Fruit fly (Drosophila melanogaster): ENCODE results near the gene Pgk.

The Pgk gene

DNA sequence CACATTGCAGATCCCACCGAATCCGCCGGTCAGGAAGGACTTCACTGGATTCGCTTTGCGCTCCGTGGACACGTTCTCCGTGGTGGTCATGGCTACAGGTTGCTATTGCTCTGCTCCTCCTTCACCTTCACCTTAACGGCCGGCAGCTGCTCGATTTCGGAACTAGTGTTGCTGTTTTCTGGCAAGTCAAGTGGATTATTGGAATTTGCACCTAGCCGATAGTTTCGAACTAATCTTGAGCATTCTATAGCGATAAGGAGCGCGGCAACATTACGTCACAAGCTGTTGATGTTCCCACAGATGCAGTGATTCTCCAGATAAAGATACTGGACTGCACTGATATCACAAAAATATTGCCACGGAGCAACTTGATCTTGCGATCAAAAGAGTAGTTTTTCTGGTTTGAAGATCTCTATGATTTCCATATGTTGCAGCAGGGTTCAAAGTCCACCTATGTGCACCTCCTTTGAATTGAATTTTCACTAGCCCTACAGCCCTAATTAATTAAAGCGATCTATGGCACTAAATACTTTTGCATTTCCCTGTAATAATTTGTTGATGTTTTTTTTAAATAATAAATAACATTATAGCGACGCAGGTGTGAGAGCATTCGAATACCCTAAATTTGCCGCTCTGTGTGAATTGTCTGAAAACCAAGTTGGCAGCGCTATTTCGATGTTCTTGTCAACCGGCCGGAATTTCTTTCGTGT, 16.8 kb upstream of the Pgk start, which contains the start of the genes colt and HINT1 (continued):
- TF ChIP-seq cyc (GFP tag; optimal IDR thresholded peaks at IDR 0.05) (peak; percentile 37), CG9139 (GFP tag; optimal IDR thresholded peaks at IDR 0.05) (peak; percentile 98), CG3919 (GFP tag; optimal IDR thresholded peaks at IDR 0.05) (peak; percentile 77), eg (GFP tag; IDR thresholded peaks at IDR 0.05) (peak; percentile 60; the same call in 1 of the 3 replicates), CG6792 (GFP tag; optimal IDR thresholded peaks at IDR 0.05) (no peak), CG32006 (GFP tag; optimal IDR thresholded peaks at IDR 0.05) (peak; percentile 64), Hr39 (GFP tag; optimal IDR thresholded peaks at IDR 0.05) (no peak), Smox (GFP tag; optimal IDR thresholded peaks at IDR 0.05) (no peak), CG4318 (GFP tag; optimal IDR thresholded peaks at IDR 0.05) (no peak)

DNA sequence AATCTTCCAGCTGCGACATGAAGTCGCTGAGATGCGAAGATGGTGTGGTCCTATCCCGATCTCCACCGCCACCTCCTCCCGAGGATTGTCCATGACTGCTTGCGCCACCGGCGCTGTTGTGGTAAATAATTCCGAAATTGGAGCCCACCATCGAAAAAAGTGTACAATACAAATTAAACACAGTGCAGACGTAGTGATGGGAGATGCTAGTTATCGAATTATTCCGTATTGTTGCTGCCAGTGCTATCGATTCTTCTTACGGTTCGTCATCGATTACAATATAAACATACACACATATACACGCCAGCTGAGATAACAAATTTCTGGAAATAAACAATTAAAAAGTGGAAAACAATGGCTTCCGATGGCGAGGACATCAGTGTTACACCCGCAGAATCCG, 14.8 kb upstream of the Pgk start, which contains the start of the genes Taf10b and Taf10:
Taf10b (minus strand) TSS at position 219 of the 400 bp plus-strand sequence.
Taf10 (plus strand) TSS at position 264 of the 400 bp plus-strand sequence.
- TF ChIP-seq CG10631 (GFP tag; optimal IDR thresholded peaks at IDR 0.05): no peak
- no peak for TF ChIP-seq CG9139 (GFP tag; optimal IDR thresholded peaks at IDR 0.05)
- TF ChIP-seq CG11902 (GFP tag; optimal IDR thresholded peaks at IDR 0.05): no peak
- peak; percentile 99 for TF ChIP-seq CG1621 (tag; optimal IDR thresholded peaks at IDR 0.05)
- no peak for TF ChIP-seq spab (GFP tag; optimal IDR thresholded peaks at IDR 0.05)
- TF ChIP-seq CG8632 (GFP tag; optimal IDR thresholded peaks at IDR 0.05): no peak
- TF ChIP-seq CG15336 (GFP tag; IDR thresholded peaks at IDR 0.05): no peak
- TF ChIP-seq eg (GFP tag; IDR thresholded peaks at IDR 0.05): no peak
- no peak for TF ChIP-seq acj6 (GFP tag; optimal IDR thresholded peaks at IDR 0.05)
- TF ChIP-seq CG6163 (GFP tag; IDR thresholded peaks at IDR 0.05): 0 out of 3 replicates have a peak, but pooled peaks have one; percentile 23
- TF ChIP-seq Eip75B (GFP tag; optimal IDR thresholded peaks at IDR 0.05): no peak
- TF ChIP-seq CG4318 (GFP tag; optimal IDR thresholded peaks at IDR 0.05): no peak
- no peak for TF ChIP-seq CG8119 (GFP tag; IDR thresholded peaks at IDR 0.05)
- TF ChIP-seq CG6276 (GFP tag; optimal IDR thresholded peaks at IDR 0.05): no peak
- no peak for TF ChIP-seq cyc (GFP tag; optimal IDR thresholded peaks at IDR 0.05)
- no peak for TF ChIP-seq dac (GFP tag; optimal IDR thresholded peaks at IDR 0.05)
- TF ChIP-seq fkh (GFP tag; optimal IDR thresholded peaks at IDR 0.05): peak; percentile 88
- no peak for TF ChIP-seq CG3032 (tag; optimal IDR thresholded peaks at IDR 0.05)
- no peak for TF ChIP-seq CG16779 (tag; optimal IDR thresholded peaks at IDR 0.05)
- TF ChIP-seq Sox14 (GFP tag; optimal IDR thresholded peaks at IDR 0.05): peak; percentile 37
- TF ChIP-seq esn (GFP tag; optimal IDR thresholded peaks at IDR 0.05): peak; percentile 37
- TF ChIP-seq CG6808 (GFP tag; optimal IDR thresholded peaks at IDR 0.05): no peak
- no peak for TF ChIP-seq CG8319 (GFP tag; optimal IDR thresholded peaks at IDR 0.05)
- no peak for TF ChIP-seq svp (GFP tag)
- peak; percentile 39 for TF ChIP-seq CG6854 (GFP tag; optimal IDR thresholded peaks at IDR 0.05)
- peak; percentile 31 for TF ChIP-seq Eip78C (GFP tag)
- TF ChIP-seq Hr38 (GFP tag; optimal IDR thresholded peaks at IDR 0.05): no peak
- TF ChIP-seq topi (GFP tag; optimal IDR thresholded peaks at IDR 0.05): no peak
- no peak for TF ChIP-seq Met (GFP tag; optimal IDR thresholded peaks at IDR 0.05)
- TF ChIP-seq dsx (GFP tag; optimal IDR thresholded peaks at IDR 0.05; ENCODE audit: poor library complexity, severe bottlenecking): peak; percentile 72
- TF ChIP-seq fd59A (GFP tag; optimal IDR thresholded peaks at IDR 0.05): no peak
- no peak for TF ChIP-seq Smox (GFP tag; optimal IDR thresholded peaks at IDR 0.05)
- TF ChIP-seq Sox15 (GFP tag; optimal IDR thresholded peaks at IDR 0.05): no peak
- TF ChIP-seq CG32006 (GFP tag; optimal IDR thresholded peaks at IDR 0.05): no peak
- TF ChIP-seq Eip93F (GFP tag; optimal IDR thresholded peaks at IDR 0.05): no peak

All from whole organism, prepupa.